Worm (Caenorhabditis elegans): ENCODE results near the gene pcyt-1.

pcyt-1 gene

DNA sequence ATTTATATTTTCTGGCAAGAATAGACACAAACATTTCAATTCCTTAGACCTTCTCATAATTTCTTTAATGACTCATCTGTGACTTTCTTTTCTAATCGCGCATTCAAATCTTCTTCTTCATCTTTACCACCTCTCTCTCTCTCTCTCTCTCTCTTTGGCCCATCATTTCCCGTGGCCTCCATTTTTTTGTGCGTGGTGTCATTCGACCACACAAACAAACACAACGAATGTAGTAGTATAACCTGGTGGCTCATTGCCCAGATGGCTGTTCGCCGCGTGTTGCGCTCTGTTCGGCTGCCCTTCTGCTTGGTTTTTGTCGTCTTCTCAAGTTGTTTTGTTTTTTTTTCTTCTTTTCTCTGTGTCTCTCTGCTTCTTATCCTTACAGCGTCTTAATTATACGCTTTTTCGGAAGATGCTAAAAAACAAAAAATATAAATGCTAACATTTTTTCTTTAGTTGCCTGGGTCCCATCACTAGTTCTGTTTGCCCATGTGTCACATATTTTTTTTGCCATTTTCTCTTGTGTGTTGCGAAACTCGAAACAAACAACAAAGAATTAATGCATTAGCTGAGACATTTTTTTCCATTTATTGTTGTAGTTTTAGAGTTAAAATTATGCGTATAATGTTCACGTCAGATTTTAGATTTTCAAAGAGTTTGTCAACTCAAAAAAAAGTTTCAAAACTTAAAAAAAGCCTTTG, 5.5 kb downstream of the pcyt-1 start:
- TF ChIP-seq nhr-85 (tag) (peak; percentile 80), lin-14 (GFP tag; optimal IDR thresholded peaks at IDR 0.05) (peak; percentile 39), nhr-71 (tag; optimal IDR thresholded peaks at IDR 0.05) (peak; percentile 6), mep-1 (tag; optimal IDR thresholded peaks at IDR 0.05) (peak; percentile 43), blmp-1 (tag; optimal IDR thresholded peaks at IDR 0.05) (peak; percentile 30), rnt-1 (tag; optimal IDR thresholded peaks at IDR 0.05) (peak; percentile 11), nhr-20 (tag; optimal IDR thresholded peaks at IDR 0.05) (no peak), sox-4 (tag; optimal IDR thresholded peaks at IDR 0.05) (no peak), fos-1 (tag; optimal IDR thresholded peaks at IDR 0.05) (peak; percentile 1), pag-3 (tag; optimal IDR thresholded peaks at IDR 0.05; ENCODE audit: borderline replicate concordance, insufficient read depth) (no peak)

DNA sequence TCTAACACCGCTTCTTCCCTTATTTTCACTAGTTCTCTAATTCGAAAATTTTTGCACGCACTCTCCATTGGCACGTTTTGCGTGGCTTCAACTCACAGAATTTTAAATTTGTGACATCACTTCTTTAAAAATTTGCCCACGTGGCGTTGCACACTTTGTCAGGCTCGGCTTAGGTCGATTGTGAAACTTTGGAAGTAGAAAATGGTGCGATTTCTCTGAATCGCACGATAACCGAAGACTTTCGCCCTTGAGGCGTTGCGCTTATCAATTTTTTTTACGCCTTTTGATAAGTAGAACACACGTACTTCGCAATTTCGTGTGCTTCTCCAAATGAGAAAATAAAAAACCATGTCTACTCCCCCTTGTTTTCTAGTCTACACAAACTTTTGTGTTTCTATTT, 6.2 kb downstream of the pcyt-1 start:
- peak; percentile 24 for TF ChIP-seq blmp-1 (tag; optimal IDR thresholded peaks at IDR 0.05)
- TF ChIP-seq nhr-71 (tag; optimal IDR thresholded peaks at IDR 0.05): peak; percentile 24
- peak; percentile 8 for TF ChIP-seq egl-13 (tag; optimal IDR thresholded peaks at IDR 0.05)
- no peak for TF ChIP-seq lin-39 (tag; optimal IDR thresholded peaks at IDR 0.05)
- peak; percentile 78 for TF ChIP-seq elt-2 (tag; optimal IDR thresholded peaks at IDR 0.05)
- peak; percentile 19 for TF ChIP-seq nhr-20 (tag; optimal IDR thresholded peaks at IDR 0.05)
- peak; percentile 93 for TF ChIP-seq pqm-1 (tag; optimal IDR thresholded peaks at IDR 0.05)
- TF ChIP-seq snu-23 (GFP tag; optimal IDR thresholded peaks at IDR 0.05): no peak

- no peak for TF ChIP-seq nhr-71 (tag; optimal IDR thresholded peaks at IDR 0.05)
- TF ChIP-seq lin-13 (GFP tag; optimal IDR thresholded peaks at IDR 0.05): no peak
- TF ChIP-seq unc-30 (tag; optimal IDR thresholded peaks at IDR 0.05): no peak
- no peak for TF ChIP-seq ama-1 (optimal IDR thresholded peaks at IDR 0.05)
- no peak for TF ChIP-seq pqm-1 (tag; optimal IDR thresholded peaks at IDR 0.05)
Observed at ce11 chrX:7582223-7582622, 10.1 kb downstream of the pcyt-1 start.

DNA sequence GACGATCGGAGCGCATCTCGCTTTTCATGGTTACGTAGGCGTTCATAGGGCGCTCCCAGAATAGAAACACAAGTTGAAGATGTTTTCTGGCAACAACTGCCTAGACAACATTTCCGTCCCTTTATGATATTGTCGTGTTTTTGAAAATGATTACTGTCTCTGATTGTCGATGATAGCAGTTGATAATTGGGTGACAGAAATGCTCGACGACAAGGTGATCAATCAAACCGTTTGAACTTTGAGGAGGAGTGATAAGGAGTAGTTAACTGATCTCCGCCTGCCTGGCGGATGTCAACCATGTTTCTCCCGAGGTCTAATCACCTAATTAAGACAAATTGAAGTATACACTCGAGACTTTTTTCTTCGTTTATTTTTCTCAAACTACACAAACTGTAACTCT, 11.8 kb downstream of the pcyt-1 start:
- TF ChIP-seq nhr-85 (tag) (peak; percentile 80), ces-1 (GFP tag; optimal IDR thresholded peaks at IDR 0.05) (no peak), aly-2 (tag; optimal IDR thresholded peaks at IDR 0.05) (no peak), mdl-1 (tag; optimal IDR thresholded peaks at IDR 0.05) (no peak), nhr-90 (tag; optimal IDR thresholded peaks at IDR 0.05; ENCODE audit: poor library complexity) (peak; percentile 29), ama-1 (optimal IDR thresholded peaks at IDR 0.05) (no peak), lsy-2 (tag; optimal IDR thresholded peaks at IDR 0.05) (peak in 1 of 2 experiments; percentile 5), swsn-7 (tag; optimal IDR thresholded peaks at IDR 0.05) (no peak), F16B12.6 (tag; optimal IDR thresholded peaks at IDR 0.05) (no peak), sox-4 (tag; optimal IDR thresholded peaks at IDR 0.05) (no peak), rnt-1 (tag; optimal IDR thresholded peaks at IDR 0.05) (no peak), xbp-1 (tag; optimal IDR thresholded peaks at IDR 0.05) (no peak), fos-1 (tag; optimal IDR thresholded peaks at IDR 0.05) (no peak), mab-9 (GFP tag; IDR thresholded peaks at IDR 0.05) (no peak), nhr-20 (tag; optimal IDR thresholded peaks at IDR 0.05) (peak; percentile 53), ceh-63 (GFP tag; optimal IDR thresholded peaks at IDR 0.05) (no peak), elt-3 (tag; optimal IDR thresholded peaks at IDR 0.05) (peak in 5 of 6 experiments; percentile 78 to 95 (median 79)), lin-14 (GFP tag; optimal IDR thresholded peaks at IDR 0.05) (peak; percentile 58), mep-1 (tag; optimal IDR thresholded peaks at IDR 0.05) (no peak), nhr-71 (tag; optimal IDR thresholded peaks at IDR 0.05) (peak; percentile 44), nhr-11 (tag; optimal IDR thresholded peaks at IDR 0.05) (no peak), aha-1 (tag; optimal IDR thresholded peaks at IDR 0.05) (no peak), unc-130 (tag; optimal IDR thresholded peaks at IDR 0.05) (peak; percentile 78), lin-15B (tag; optimal IDR thresholded peaks at IDR 0.05) (no peak), dpl-1 (GFP tag; optimal IDR thresholded peaks at IDR 0.05) (no peak), unc-62 (GFP tag; optimal IDR thresholded peaks at IDR 0.05) (no peak), nhr-19 (GFP tag; conservative IDR thresholded peaks at IDR 0.05) (no peak; the same call in 1 of the 2 replicates), lin-35 (GFP tag; optimal IDR thresholded peaks at IDR 0.05) (peak in 1 of 2 experiments; percentile 8), tbx-2 (tag; optimal IDR thresholded peaks at IDR 0.05) (peak; percentile 27), snu-23 (GFP tag; optimal IDR thresholded peaks at IDR 0.05) (peak; percentile 3), sptf-1 (tag; optimal IDR thresholded peaks at IDR 0.05) (no peak), blmp-1 (tag; optimal IDR thresholded peaks at IDR 0.05) (peak; percentile 59)

All from whole organism, L1 larva.